Worm (Caenorhabditis elegans) whole organism, L1 larva: ENCODE results near the gene Y73B6BL.22.
A peak's percentile ranks its signal among the peaks of the same experiment; 100 is the strongest.

ENCODE experiments used
- C04F5.9 ChIP-seq: sonication (generic microtip); optimal IDR thresholded peaks from 2 replicates; lab custom pipeline; 2016; ENCODE audit warnings: missing genetic modification characterization, missing compliant biosample characterization
- C16A3.4 ChIP-seq: fragments of 150-350 bp; optimal IDR thresholded peaks from 2 replicates; lab custom pipeline; 2014; ENCODE audit warnings: missing biosample characterization, missing genetic modification characterization
- C34B4.2 ChIP-seq: sonication (generic microtip); optimal IDR thresholded peaks from 2 replicates; lab custom pipeline; 2017; ENCODE audit warnings: mild to moderate bottlenecking, missing genetic modification characterization, missing compliant biosample characterization
- F16B12.6 ChIP-seq: fragments of 150-350 bp; optimal IDR thresholded peaks from 2 replicates; lab custom pipeline; 2014; ENCODE audit warnings: missing biosample characterization, missing genetic modification characterization
- Y116A8C.19 ChIP-seq: sonication (generic microtip); optimal IDR thresholded peaks from 2 replicates; lab custom pipeline; 2016; ENCODE audit warnings: missing compliant biosample characterization, missing genetic modification characterization, borderline replicate concordance
- alr-1 ChIP-seq: fragments of 200-800 bp; sonication (Bioruptor generic); optimal IDR thresholded peaks from 2 replicates; lab custom pipeline; 2018; ENCODE audit warnings: borderline replicate concordance, mild to moderate bottlenecking, missing genetic modification characterization, missing compliant biosample characterization
- ama-1 ChIP-seq: fragments of 150-350 bp; optimal IDR thresholded peaks from 2 replicates; lab custom pipeline; 2014
- blmp-1 ChIP-seq: fragments of 150-350 bp; optimal IDR thresholded peaks from 2 replicates; lab custom pipeline; 2014; ENCODE audit warnings: missing biosample characterization, missing genetic modification characterization
- ceh-88 ChIP-seq: fragments of 200-800 bp; sonication (Bioruptor generic); IDR thresholded peaks from 2 replicates; pipeline ENCODE4 v1.3.6; 2022; ENCODE audit warnings: missing genetic modification characterization, missing compliant biosample characterization
- ces-1 ChIP-seq: fragments of 150-350 bp; optimal IDR thresholded peaks from 2 replicates; lab custom pipeline; 2014; ENCODE audit warnings: missing biosample characterization, missing genetic modification reagents, missing genetic modification characterization
- dpl-1 ChIP-seq, 3 experiments: fragments of 150-350 bp in 2 of 3; sonication (generic microtip) in 1 of 3; optimal IDR thresholded peaks; 2 replicates each; lab custom pipeline; 2014 to 2017; ENCODE audit warnings: missing biosample characterization in 3 of 3, missing genetic modification characterization in 3 of 3, missing genetic modification reagents in 3 of 3
- dsc-1 ChIP-seq: sonication (generic microtip); optimal IDR thresholded peaks from 2 replicates; lab custom pipeline; 2016; ENCODE audit warnings: mild to moderate bottlenecking, missing genetic modification characterization, missing compliant biosample characterization
- efl-1 ChIP-seq, 4 experiments: fragments of 150-350 bp; optimal IDR thresholded peaks in 3 of 4; peaks in 1 of 4; 1 replicate in 1 of 4; 2 replicates in 3 of 4; lab custom pipeline; 2014; ENCODE audit warnings: missing biosample characterization in 2 of 4, missing genetic modification characterization in 2 of 4, missing genetic modification reagents in 2 of 4
- elt-3 ChIP-seq, 6 experiments: fragments of 150-350 bp in 1 of 6; sonication (generic microtip); optimal IDR thresholded peaks; 2 replicates each; lab custom pipeline; 2017 to 2018; ENCODE audit warnings: missing biosample characterization in 6 of 6, missing genetic modification characterization in 6 of 6, inconsistent platforms in 1 of 6
- ets-5 ChIP-seq: fragments of 200-800 bp; sonication (Bioruptor generic); IDR thresholded peaks from 2 replicates; pipeline ENCODE4 v1.3.6; 2022; ENCODE audit warnings: missing genetic modification characterization, missing compliant biosample characterization
- fkh-4 ChIP-seq: sonication (generic microtip); optimal IDR thresholded peaks from 2 replicates; lab custom pipeline; 2016; ENCODE audit warnings: missing compliant biosample characterization, missing genetic modification characterization, borderline replicate concordance
- fkh-8 ChIP-seq: sonication (generic microtip); optimal IDR thresholded peaks from 2 replicates; lab custom pipeline; 2016; ENCODE audit warnings: mild to moderate bottlenecking, missing genetic modification characterization, missing compliant biosample characterization
- fos-1 ChIP-seq: fragments of 150-350 bp; optimal IDR thresholded peaks from 2 replicates; lab custom pipeline; 2014; ENCODE audit warnings: missing biosample characterization, missing genetic modification characterization
- grh-1 ChIP-seq: fragments of 200-800 bp; sonication (Bioruptor generic); IDR thresholded peaks from 2 replicates; pipeline ENCODE4 v1.3.6; 2022; ENCODE audit warnings: missing genetic modification reagents, missing genetic modification characterization, missing compliant biosample characterization
- jun-1 ChIP-seq: fragments of 150-350 bp; optimal IDR thresholded peaks from 2 replicates; lab custom pipeline; 2014; ENCODE audit warnings: missing biosample characterization, missing genetic modification reagents, missing genetic modification characterization
- lin-13 ChIP-seq: fragments of 150-350 bp; optimal IDR thresholded peaks from 2 replicates; lab custom pipeline; 2014; ENCODE audit warnings: missing biosample characterization, missing genetic modification reagents, missing genetic modification characterization
- lin-14 ChIP-seq: fragments of 200-800 bp; sonication (Bioruptor generic); optimal IDR thresholded peaks from 2 replicates; lab custom pipeline; 2018; ENCODE audit warnings: mild to moderate bottlenecking, missing genetic modification characterization, moderate library complexity, missing compliant biosample characterization
- mef-2 ChIP-seq: fragments of 150-350 bp; optimal IDR thresholded peaks from 2 replicates; lab custom pipeline; 2014; ENCODE audit warnings: missing biosample characterization, missing genetic modification characterization
- nhr-12 ChIP-seq: sonication (generic microtip); optimal IDR thresholded peaks from 2 replicates; lab custom pipeline; 2017; ENCODE audit warnings: missing biosample characterization, missing genetic modification characterization
- nhr-237 ChIP-seq: fragments of 150-350 bp; optimal IDR thresholded peaks from 2 replicates; lab custom pipeline; 2014; ENCODE audit warnings: missing biosample characterization, missing genetic modification characterization
- nhr-85 ChIP-seq: sonication (generic microtip); peaks from one replicate; lab custom pipeline; 2016; ENCODE audit warnings: missing genetic modification characterization, inconsistent platforms, missing compliant biosample characterization
- nhr-90 ChIP-seq: sonication (generic microtip); optimal IDR thresholded peaks from 2 replicates; lab custom pipeline; 2016; ENCODE audit warnings: mild to moderate bottlenecking, missing genetic modification characterization, missing compliant biosample characterization; ENCODE audit not compliant: poor library complexity
- rnt-1 ChIP-seq: sonication (generic microtip); optimal IDR thresholded peaks from 2 replicates; lab custom pipeline; 2016; ENCODE audit warnings: mild to moderate bottlenecking, missing genetic modification characterization, moderate library complexity, missing compliant biosample characterization
- skn-1 ChIP-seq: fragments of 150-350 bp; optimal IDR thresholded peaks from 2 replicates; lab custom pipeline; 2014; ENCODE audit warnings: missing biosample characterization, missing genetic modification characterization
- snpc-4 ChIP-seq: fragments of 150-350 bp; optimal IDR thresholded peaks from 2 replicates; lab custom pipeline; 2014; ENCODE audit warnings: missing biosample characterization, missing genetic modification characterization
- snu-23 ChIP-seq: sonication (generic microtip); optimal IDR thresholded peaks from 2 replicates; lab custom pipeline; 2016; ENCODE audit warnings: missing genetic modification characterization, missing compliant biosample characterization
- sptf-1 ChIP-seq: fragments of 150-350 bp; optimal IDR thresholded peaks from 2 replicates; lab custom pipeline; 2014; ENCODE audit warnings: missing biosample characterization, missing genetic modification characterization
- sup-37 ChIP-seq: fragments of 200-800 bp; sonication (Bioruptor generic); optimal IDR thresholded peaks from 2 replicates; lab custom pipeline; 2018; ENCODE audit warnings: mild to moderate bottlenecking, missing genetic modification characterization, missing compliant biosample characterization
- tbx-2 ChIP-seq: sonication (generic microtip); optimal IDR thresholded peaks from 2 replicates; lab custom pipeline; 2016; ENCODE audit warnings: missing genetic modification characterization, missing compliant biosample characterization
- unc-86 ChIP-seq: sonication (generic microtip); optimal IDR thresholded peaks from 2 replicates; lab custom pipeline; 2016; ENCODE audit warnings: missing genetic modification characterization, missing compliant biosample characterization
- unc-98 ChIP-seq: fragments of 200-800 bp; sonication (Bioruptor generic); IDR thresholded peaks from 2 replicates; pipeline ENCODE4 v1.3.6; 2022; ENCODE audit warnings: missing genetic modification characterization, missing compliant biosample characterization
- vab-15 ChIP-seq: sonication (generic microtip); optimal IDR thresholded peaks from 2 replicates; lab custom pipeline; 2017; ENCODE audit warnings: missing genotype, mild to moderate bottlenecking, missing genetic modification characterization, missing compliant biosample characterization
- xbp-1 ChIP-seq: sonication (generic microtip); optimal IDR thresholded peaks from 2 replicates; lab custom pipeline; 2016; ENCODE audit warnings: missing genetic modification characterization, missing compliant biosample characterization
- zag-1 ChIP-seq: fragments of 150-350 bp; optimal IDR thresholded peaks from 2 replicates; lab custom pipeline; 2014; ENCODE audit warnings: missing biosample characterization, missing genetic modification characterization
- zip-4 ChIP-seq: fragments of 200-800 bp; sonication (Bioruptor generic); optimal IDR thresholded peaks from 2 replicates; lab custom pipeline; 2018; ENCODE audit warnings: mild to moderate bottlenecking, missing genetic modification characterization, moderate library complexity, missing compliant biosample characterization

Y73B6BL.22 gene

ce11 chrIV:6427223-6427622 is 10.8 kb upstream of the Y73B6BL.22 start:
- TF ChIP-seq grh-1 (GFP tag; lab: Robert Waterston, UW) (peak; percentile 42; the same call in 1 of the 2 replicates), blmp-1 (tag; lab: Kevin White, UChicago) (peak; percentile 46), nhr-85 (tag; lab: Kevin White, UChicago) (peak; percentile 92), efl-1 (optimal IDR thresholded peaks at IDR 0.05; lab: Kevin White, UChicago) (peak in 1 of 2 experiments; percentile 0), efl-1 (GFP tag; optimal IDR thresholded peaks at IDR 0.05 in 1 of 2; lab: Kevin White, UChicago) (no peak), tbx-2 (tag; lab: Kevin White, UChicago) (peak; percentile 22), fkh-4 (tag; lab: Kevin White, UChicago) (no peak), lin-14 (GFP tag; lab: Kevin White, UChicago) (peak; percentile 79), zip-4 (no peak)
- TF ChIP-seq, all 84 proteins: peak for 6

- TF ChIP-seq xbp-1 (tag; lab: Kevin White, UChicago) (no peak), elt-3 (tag; optimal IDR thresholded peaks at IDR 0.05; lab: Kevin White, UChicago) (peak in 2 of 6 experiments; percentile 50 to 69)
Observed at ce11 chrIV:6426089-6426715, 9.7 kb upstream of the Y73B6BL.22 start, which contains the start of gene acp-6. acp-6 (minus strand) TSS chrIV:6426139.

- TF ChIP-seq unc-86 (tag; lab: Kevin White, UChicago) (no peak), sptf-1 (tag; lab: Kevin White, UChicago) (no peak), blmp-1 (tag; lab: Kevin White, UChicago) (no peak)
- TF ChIP-seq, all 84 proteins: peak for 0
Observed at ce11 chrIV:6421183-6421635, 4.8 kb upstream of the Y73B6BL.22 start, which contains the start of gene puf-11. puf-11 (plus strand) TSS chrIV:6421585.

- no peak for TF ChIP-seq F16B12.6 (tag; lab: Kevin White, UChicago)
- no peak for TF ChIP-seq snpc-4 (tag; lab: Kevin White, UChicago)
- TF ChIP-seq C16A3.4 (tag; lab: Kevin White, UChicago): no peak
- TF ChIP-seq ama-1: no peak
- TF ChIP-seq nhr-12: no peak
- TF ChIP-seq nhr-237 (tag; lab: Kevin White, UChicago): no peak
- no peak for TF ChIP-seq C34B4.2
- TF ChIP-seq sup-37 (GFP tag; lab: Kevin White, UChicago): no peak
- no peak for TF ChIP-seq ets-5 (GFP tag; lab: Robert Waterston, UW)
- TF ChIP-seq skn-1: no peak
- TF ChIP-seq fos-1 (tag; lab: Kevin White, UChicago): no peak
- no peak for TF ChIP-seq nhr-85 (tag; lab: Kevin White, UChicago)
- TF ChIP-seq rnt-1: no peak
- TF ChIP-seq fkh-4 (tag; lab: Kevin White, UChicago): no peak
- TF ChIP-seq alr-1 (tag; lab: Kevin White, UChicago): no peak
- no peak for TF ChIP-seq dsc-1
- no peak for TF ChIP-seq Y116A8C.19 (tag; lab: Kevin White, UChicago)
- no peak for TF ChIP-seq dpl-1 (GFP tag; optimal IDR thresholded peaks at IDR 0.05; lab: Kevin White, UChicago)
- no peak for TF ChIP-seq sptf-1 (tag; lab: Kevin White, UChicago)
- TF ChIP-seq unc-86 (tag; lab: Kevin White, UChicago): no peak
Observed at ce11 chrIV:6419031-6419582, 2.7 kb upstream of the Y73B6BL.22 start, which contains the start of the genes Y73B6BL.23 and htp-2. Y73B6BL.23 (minus strand) TSS chrIV:6419081. htp-2 (plus strand) TSS chrIV:6419522.

- no peak for TF ChIP-seq unc-98
- no peak for TF ChIP-seq lin-13 (GFP tag; lab: Kevin White, UChicago)
- no peak for TF ChIP-seq ces-1 (GFP tag; lab: Kevin White, UChicago)
- no peak for TF ChIP-seq fkh-8
- no peak for TF ChIP-seq jun-1
- no peak for TF ChIP-seq C04F5.9 (tag; lab: Kevin White, UChicago)
- no peak for TF ChIP-seq ets-5 (GFP tag; lab: Robert Waterston, UW)
- no peak for TF ChIP-seq nhr-90 (tag; lab: Kevin White, UChicago)
- no peak for TF ChIP-seq lin-14 (GFP tag; lab: Kevin White, UChicago)
- TF ChIP-seq ceh-88 (GFP tag; lab: Robert Waterston, UW): no peak
- no peak for TF ChIP-seq snu-23 (GFP tag; lab: Kevin White, UChicago)
- TF ChIP-seq vab-15 (tag; lab: Kevin White, UChicago): no peak
- TF ChIP-seq F16B12.6 (tag; lab: Kevin White, UChicago): no peak
- no peak for TF ChIP-seq zag-1
- no peak for TF ChIP-seq mef-2 (tag; lab: Kevin White, UChicago)
Observed at ce11 chrIV:6417612-6418011, 1.2 kb upstream of the Y73B6BL.22 start.
